Fruit fly (Drosophila melanogaster) whole organism, embryonic: ENCODE data around the gene Pis.

Source experiments
- Atf3 ChIP-seq: fragments of 200-800 bp; sonication (Bioruptor generic); optimal IDR thresholded peaks from 3 replicates; lab custom pipeline; 2016; ENCODE audit warnings: missing biosample characterization, missing genetic modification characterization
- Bgb ChIP-seq: fragments of 200-800 bp; sonication (Bioruptor generic); IDR thresholded peaks from 2 replicates; pipeline ENCODE4 v1.3.6; 2022; ENCODE audit warnings: missing biosample characterization, missing genetic modification characterization; ENCODE audit not compliant: partially characterized antibody
- CG10267 ChIP-seq: fragments of 200-800 bp; sonication (Bioruptor generic); optimal IDR thresholded peaks from 2 replicates; lab custom pipeline; 2018; ENCODE audit warnings: missing biosample characterization, mild to moderate bottlenecking, missing genetic modification characterization, moderate library complexity
- CG12299 ChIP-seq: fragments of 200-800 bp; sonication (Bioruptor generic); optimal IDR thresholded peaks from 2 replicates; lab custom pipeline; 2018; ENCODE audit warnings: missing biosample characterization, mild to moderate bottlenecking, missing genetic modification characterization
- CG13894 ChIP-seq: fragments of 200-800 bp; sonication (Bioruptor generic); optimal IDR thresholded peaks from 3 replicates; lab custom pipeline; 2018; ENCODE audit warnings: missing biosample characterization, mild to moderate bottlenecking, missing genetic modification characterization, moderate library complexity
- CG14014 ChIP-seq: fragments of 200-800 bp; sonication (Bioruptor generic); IDR thresholded peaks from 2 replicates; pipeline ENCODE4 v1.3.6; 2022; ENCODE audit warnings: missing biosample characterization, missing genetic modification characterization
- CG15479 ChIP-seq: fragments of 200-800 bp; sonication (Bioruptor generic); optimal IDR thresholded peaks from 3 replicates; lab custom pipeline; 2019; ENCODE audit warnings: missing biosample characterization, mild to moderate bottlenecking, missing genetic modification characterization, moderate library complexity
- CG17829 ChIP-seq: fragments of 200-800 bp; optimal IDR thresholded peaks from 2 replicates; lab custom pipeline; 2019; ENCODE audit warnings: missing biosample characterization, mild to moderate bottlenecking, missing genetic modification characterization, moderate library complexity
- CG2116 ChIP-seq: fragments of 200-800 bp; sonication (Bioruptor generic); optimal IDR thresholded peaks from 3 replicates; lab custom pipeline; 2018; ENCODE audit warnings: missing biosample characterization, mild to moderate bottlenecking, missing genetic modification characterization
- CG3163 ChIP-seq: fragments of 200-800 bp; sonication (Bioruptor generic); optimal IDR thresholded peaks from 3 replicates; lab custom pipeline; 2016; ENCODE audit warnings: missing biosample characterization, missing genetic modification characterization
- CG3281 ChIP-seq: fragments of 200-800 bp; sonication (Bioruptor generic); optimal IDR thresholded peaks from 3 replicates; lab custom pipeline; 2017; ENCODE audit warnings: missing biosample characterization, mild to moderate bottlenecking, missing genetic modification characterization
- CG3407 ChIP-seq: fragments of 200-800 bp; sonication (Bioruptor generic); optimal IDR thresholded peaks from 2 replicates; lab custom pipeline; 2018; ENCODE audit warnings: missing biosample characterization, mild to moderate bottlenecking, missing genetic modification characterization
- CG3995 ChIP-seq: fragments of 200-800 bp; sonication (Bioruptor generic); optimal IDR thresholded peaks from 3 replicates; lab custom pipeline; 2016; ENCODE audit warnings: missing biosample characterization, missing genetic modification characterization
- CG6689 ChIP-seq: fragments of 200-800 bp; sonication (Bioruptor generic); IDR thresholded peaks from 2 replicates; pipeline ENCODE4 v1.3.6; 2022; ENCODE audit warnings: missing biosample characterization, missing genetic modification characterization
- CG8359 ChIP-seq: fragments of 200-800 bp; sonication (Bioruptor generic); optimal IDR thresholded peaks from 2 replicates; lab custom pipeline; 2017; ENCODE audit warnings: missing biosample characterization, mild to moderate bottlenecking, missing genetic modification characterization, borderline replicate concordance
- CG9797 ChIP-seq: fragments of 200-800 bp; sonication (Bioruptor generic); optimal IDR thresholded peaks from 3 replicates; lab custom pipeline; 2018; ENCODE audit warnings: missing biosample characterization, mild to moderate bottlenecking, missing genetic modification characterization
- D19A ChIP-seq: fragments of 200-800 bp; optimal IDR thresholded peaks from 3 replicates; lab custom pipeline; 2019; ENCODE audit warnings: missing biosample characterization, mild to moderate bottlenecking, missing genetic modification characterization, moderate library complexity
- Dbx ChIP-seq: fragments of 200-800 bp; sonication (Bioruptor generic); IDR thresholded peaks from 3 replicates; pipeline ENCODE4 v1.3.6; 2022; ENCODE audit warnings: missing biosample characterization, missing genetic modification characterization
- Dll ChIP-seq: fragments of 200-800 bp; sonication (Bioruptor generic); IDR thresholded peaks from 4 replicates; pipeline ENCODE4 v1.3.6; 2022; ENCODE audit warnings: missing biosample characterization, missing genetic modification characterization; ENCODE audit not compliant: partially characterized antibody
- Dp ChIP-seq: fragments of 200-800 bp; sonication (Bioruptor generic); optimal IDR thresholded peaks from 2 replicates; lab custom pipeline; 2018; ENCODE audit warnings: missing biosample characterization, mild to moderate bottlenecking, missing genetic modification characterization, moderate library complexity
- Dref ChIP-seq: fragments of 200-800 bp; sonication (Bioruptor generic); IDR thresholded peaks from 2 replicates; pipeline ENCODE4 v1.3.6; 2022; ENCODE audit warnings: missing biosample characterization, missing genetic modification characterization
- E2f2 ChIP-seq: fragments of 200-800 bp; sonication (Bioruptor generic); IDR thresholded peaks from 2 replicates; pipeline ENCODE4 v1.3.6; 2022; ENCODE audit warnings: missing biosample characterization, missing genetic modification characterization
- GATAe ChIP-seq: fragments of 200-800 bp; sonication (Bioruptor generic); conservative IDR thresholded peaks from 2 replicates; pipeline ENCODE4 v1.3.6; 2022; ENCODE audit warnings: missing biosample characterization, missing genetic modification characterization
- Hr3 ChIP-seq: fragments of 200-800 bp; sonication (Bioruptor generic); optimal IDR thresholded peaks from 3 replicates; lab custom pipeline; 2016; ENCODE audit warnings: missing biosample characterization, missing genetic modification characterization
- MTF-1 ChIP-seq: fragments of 200-800 bp; sonication (Bioruptor generic); optimal IDR thresholded peaks from 2 replicates; lab custom pipeline; 2018; ENCODE audit warnings: missing biosample characterization, mild to moderate bottlenecking, missing genetic modification characterization, borderline replicate concordance
- Max ChIP-seq: fragments of 200-800 bp; sonication (Bioruptor generic); optimal IDR thresholded peaks from 2 replicates; lab custom pipeline; 2016; ENCODE audit warnings: missing biosample characterization, mild to moderate bottlenecking, missing genetic modification characterization
- Med ChIP-seq: fragments of 200-800 bp; sonication (Bioruptor generic); peaks from one replicate; lab custom pipeline; 2016; ENCODE audit warnings: missing biosample characterization, missing genetic modification characterization, mild to moderate bottlenecking, inconsistent platforms, moderate library complexity
- Opbp ChIP-seq: fragments of 200-800 bp; sonication (Bioruptor generic); IDR thresholded peaks from 3 replicates; pipeline ENCODE4 v1.3.6; 2022; ENCODE audit warnings: missing biosample characterization, missing genetic modification characterization; ENCODE audit not compliant: partially characterized antibody
- Pdp1 ChIP-seq, 2 experiments: fragments of 200-800 bp; sonication (Bioruptor generic); optimal IDR thresholded peaks; 3 replicates each; lab custom pipeline; 2016; ENCODE audit warnings: missing biosample characterization in 2 of 2, missing genetic modification characterization in 2 of 2, mild to moderate bottlenecking in 1 of 2, moderate library complexity in 1 of 2
- Ptx1 ChIP-seq: fragments of 200-800 bp; sonication (Bioruptor generic); IDR thresholded peaks from 2 replicates; pipeline ENCODE4 v1.3.6; 2022; ENCODE audit warnings: missing biosample characterization, missing genetic modification characterization
- Side ChIP-seq: fragments of 200-800 bp; sonication (Bioruptor generic); optimal IDR thresholded peaks from 2 replicates; lab custom pipeline; 2016; ENCODE audit warnings: missing biosample characterization, missing genetic modification characterization
- Sry-δ ChIP-seq: fragments of 200-800 bp; sonication (Bioruptor generic); optimal IDR thresholded peaks from 2 replicates; lab custom pipeline; 2016; ENCODE audit warnings: missing biosample characterization, missing genetic modification characterization
- ato ChIP-seq: fragments of 200-800 bp; sonication (Bioruptor generic); IDR thresholded peaks from 2 replicates; pipeline ENCODE4 v1.3.6; 2022; ENCODE audit warnings: missing biosample characterization, missing genetic modification characterization; ENCODE audit not compliant: partially characterized antibody
- crp ChIP-seq, 2 experiments: fragments of 200-800 bp; sonication (Bioruptor generic); optimal IDR thresholded peaks; 2 replicates in 1 of 2; 3 replicates in 1 of 2; lab custom pipeline; 2017; ENCODE audit warnings: missing biosample characterization in 2 of 2, missing genetic modification characterization in 2 of 2, mild to moderate bottlenecking in 1 of 2, moderate library complexity in 1 of 2
- dati ChIP-seq: fragments of 200-800 bp; sonication (Bioruptor generic); IDR thresholded peaks from 2 replicates; pipeline ENCODE4 v1.3.6; 2022; ENCODE audit warnings: missing biosample characterization, missing genetic modification characterization
- gfzf ChIP-seq: fragments of 200-800 bp; sonication (Bioruptor generic); optimal IDR thresholded peaks from 2 replicates; lab custom pipeline; 2016; ENCODE audit warnings: missing biosample characterization, mild to moderate bottlenecking, missing genetic modification characterization, moderate library complexity
- gt ChIP-seq: fragments of 200-800 bp; sonication (Bioruptor generic); IDR thresholded peaks from 2 replicates; pipeline ENCODE4 v1.3.6; 2022; ENCODE audit warnings: missing biosample characterization, missing genetic modification characterization
- kay ChIP-seq: fragments of 200-800 bp; sonication (Bioruptor generic); optimal IDR thresholded peaks from 2 replicates; lab custom pipeline; 2016; ENCODE audit warnings: missing biosample characterization, missing genetic modification characterization
- lbe ChIP-seq: fragments of 200-800 bp; sonication (Bioruptor generic); optimal IDR thresholded peaks from 2 replicates; lab custom pipeline; 2016; ENCODE audit warnings: missing biosample characterization, mild to moderate bottlenecking, missing genetic modification characterization
- lilli ChIP-seq: fragments of 200-800 bp; sonication (Bioruptor generic); optimal IDR thresholded peaks from 3 replicates; lab custom pipeline; 2016; ENCODE audit warnings: missing biosample characterization, missing genetic modification characterization
- lov ChIP-seq, 2 experiments: fragments of 200-800 bp in 1 of 2; fragments of >200 bp in 1 of 2; sonication (Bioruptor generic) in 1 of 2; IDR thresholded peaks in 1 of 2; optimal IDR thresholded peaks in 1 of 2; 2 replicates in 1 of 2; 3 replicates in 1 of 2; pipeline versions ENCODE4 v1.3.6 to Lab custom; 2017 to 2022; ENCODE audit warnings: missing biosample characterization in 1 of 2, missing genetic modification characterization in 1 of 2
- nom ChIP-seq: fragments of 200-800 bp; sonication (Bioruptor generic); optimal IDR thresholded peaks from 2 replicates; lab custom pipeline; 2017; ENCODE audit warnings: missing biosample characterization, missing genetic modification characterization, mild to moderate bottlenecking, moderate library complexity, missing genetic modification reagents
- pzg ChIP-seq: fragments of 200-800 bp; sonication (Bioruptor generic); optimal IDR thresholded peaks from 3 replicates; lab custom pipeline; 2018; ENCODE audit warnings: missing biosample characterization, mild to moderate bottlenecking, missing genetic modification characterization, moderate library complexity
- sim ChIP-seq: fragments of 200-800 bp; sonication (Bioruptor generic); IDR thresholded peaks from 2 replicates; pipeline ENCODE4 v1.3.6; 2022; ENCODE audit warnings: missing biosample characterization, missing genetic modification characterization
- slbo ChIP-seq: fragments of 200-800 bp; sonication (Bioruptor generic); IDR thresholded peaks from 2 replicates; pipeline ENCODE4 v1.3.6; 2022; ENCODE audit warnings: missing biosample characterization, missing genetic modification characterization
- sob ChIP-seq: fragments of 200-800 bp; sonication (Bioruptor generic); IDR thresholded peaks from 2 replicates; pipeline ENCODE4 v1.3.6; 2022; ENCODE audit warnings: missing biosample characterization, missing genetic modification characterization
- tin ChIP-seq: fragments of 200-800 bp; sonication (Bioruptor generic); optimal IDR thresholded peaks from 3 replicates; lab custom pipeline; 2016; ENCODE audit warnings: missing biosample characterization, missing genetic modification characterization
- trem ChIP-seq: fragments of 200-800 bp; optimal IDR thresholded peaks from 3 replicates; lab custom pipeline; 2019; ENCODE audit warnings: missing biosample characterization, mild to moderate bottlenecking, missing genetic modification characterization, moderate library complexity
- unc-4 ChIP-seq: fragments of 200-800 bp; sonication (Bioruptor generic); IDR thresholded peaks from 2 replicates; pipeline ENCODE4 v1.3.6; 2022; ENCODE audit warnings: missing biosample characterization, missing genetic modification characterization; ENCODE audit not compliant: partially characterized antibody

Pis gene

DNA sequence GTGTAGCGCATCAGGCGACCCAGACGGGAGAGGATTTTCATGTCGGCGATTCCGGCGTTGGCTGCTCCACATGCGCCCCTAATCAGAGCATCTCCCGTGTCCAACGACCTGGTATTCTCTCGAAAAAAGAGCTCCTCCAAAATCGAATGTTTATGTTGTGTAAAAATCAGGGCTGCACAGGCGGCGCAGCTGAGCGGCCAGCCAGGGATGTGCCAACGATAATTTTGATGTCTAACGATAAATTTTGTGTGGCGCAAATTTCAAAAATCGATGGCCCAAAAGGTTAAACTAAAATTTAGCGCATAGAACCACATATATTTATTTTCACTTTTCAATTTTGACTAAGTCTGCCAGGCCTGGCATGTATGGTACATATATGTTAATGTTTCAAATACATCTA is 2.5 kb downstream of the Pis start, which contains the start of gene CG9240:
TSS of gene CG9240 (minus strand) at position 213 of the 400 bp plus-strand sequence.
- peak in 1 of 2 experiments; percentile 87 for TF ChIP-seq crp (GFP tag; optimal IDR thresholded peaks at IDR 0.05; lab: Kevin White, UChicago)
- TF ChIP-seq Sry-δ (GFP tag; lab: Kevin White, UChicago), result peak; percentile 47
- peak; percentile 88 for TF ChIP-seq Dp
- peak; percentile 19 for TF ChIP-seq gfzf (GFP tag; lab: Kevin White, UChicago)
- peak; percentile 22; the same call in 1 of the 2 replicates for TF ChIP-seq ato (GFP tag; lab: Robert Waterston, UW)
- TF ChIP-seq Ptx1, result no peak
- no peak for TF ChIP-seq GATAe
- TF ChIP-seq Bgb (GFP tag; lab: Robert Waterston, UW), result 0 out of 2 replicates have a peak, but pooled peaks have one; percentile 16
- TF ChIP-seq D19A (tag; lab: Kevin White, UChicago), result peak; percentile 2
- no peak for TF ChIP-seq lilli (GFP tag; lab: Kevin White, UChicago)
- peak; percentile 25 for TF ChIP-seq CG3281 (GFP tag; lab: Kevin White, UChicago)
- TF ChIP-seq CG17829 (tag; lab: Kevin White, UChicago), result peak; percentile 18
- 0 out of 2 replicates have a peak, but pooled peaks have one; percentile 21 for TF ChIP-seq unc-4 (GFP tag; lab: Robert Waterston, UW)
- peak in 1 of 2 experiments; percentile 84 for TF ChIP-seq Pdp1 (GFP tag; optimal IDR thresholded peaks at IDR 0.05; lab: Kevin White, UChicago)
- TF ChIP-seq Dbx (GFP tag; lab: Robert Waterston, UW), result no peak
- TF ChIP-seq Max, result no peak
- no peak for TF ChIP-seq CG3407 (GFP tag; lab: Kevin White, UChicago)
- TF ChIP-seq CG3995 (GFP tag; lab: Kevin White, UChicago), result peak; percentile 28
- peak; percentile 94 for TF ChIP-seq CG2116 (GFP tag; lab: Kevin White, UChicago)
- TF ChIP-seq MTF-1 (GFP tag; lab: Kevin White, UChicago), result no peak
- TF ChIP-seq Opbp, result 0 out of 3 replicates have a peak, but pooled peaks have one; percentile 47
- no peak for TF ChIP-seq sim (GFP tag; lab: Robert Waterston, UW)
- TF ChIP-seq Side (GFP tag; lab: Kevin White, UChicago), result no peak
- no peak for TF ChIP-seq CG6689 (GFP tag; lab: Robert Waterston, UW)
- TF ChIP-seq lov (optimal IDR thresholded peaks at IDR 0.05; lab: Kevin White, UChicago), result no peak
- TF ChIP-seq lov (GFP tag; IDR thresholded peaks at IDR 0.05; lab: Robert Waterston, UW), result no peak
- no peak for TF ChIP-seq tin (GFP tag; lab: Kevin White, UChicago)
- no peak for TF ChIP-seq CG14014
- peak; percentile 66 for TF ChIP-seq Med (GFP tag; lab: Kevin White, UChicago)
- peak; percentile 2 for TF ChIP-seq nom (GFP tag; lab: Kevin White, UChicago)
- TF ChIP-seq CG8359 (GFP tag; lab: Kevin White, UChicago), result no peak
- no peak for TF ChIP-seq Hr3
- no peak for TF ChIP-seq kay
- TF ChIP-seq Dref, result peak; percentile 78
- TF ChIP-seq CG3163 (GFP tag; lab: Kevin White, UChicago), result no peak
- TF ChIP-seq CG13894, result peak; percentile 36
- TF ChIP-seq gt (GFP tag; lab: Robert Waterston, UW), result no peak
- no peak for TF ChIP-seq lbe (GFP tag; lab: Kevin White, UChicago)
- peak; percentile 4 for TF ChIP-seq CG10267 (tag; lab: Kevin White, UChicago)
- no peak for TF ChIP-seq CG12299
- no peak for TF ChIP-seq Atf3 (GFP tag; lab: Kevin White, UChicago)
- no peak for TF ChIP-seq sob (GFP tag; lab: Robert Waterston, UW)
- TF ChIP-seq CG9797 (GFP tag; lab: Kevin White, UChicago), result peak; percentile 7
- peak; percentile 69 for TF ChIP-seq pzg (GFP tag; lab: Kevin White, UChicago)
- peak; percentile 94 for TF ChIP-seq E2f2
- peak; percentile 46; the same call in 1 of the 4 replicates for TF ChIP-seq Dll (GFP tag; lab: Robert Waterston, UW)
- TF ChIP-seq slbo, result 0 out of 2 replicates have a peak, but pooled peaks have one; percentile 28
- peak; percentile 18 for TF ChIP-seq CG15479 (GFP tag; lab: Kevin White, UChicago)
- TF ChIP-seq trem (tag; lab: Kevin White, UChicago), result peak; percentile 5
- TF ChIP-seq dati (GFP tag; lab: Robert Waterston, UW), result no peak
